Worm (Caenorhabditis elegans) whole organism, young adult: ENCODE data around the gene nhl-2.

ENCODE experiments used
- B0261.1 ChIP-seq: sonication (generic microtip); optimal IDR thresholded peaks from 2 replicates; lab custom pipeline; 2016; ENCODE audit warnings: mild to moderate bottlenecking, missing genetic modification characterization, moderate library complexity, missing compliant biosample characterization
- F22D6.2 ChIP-seq: sonication (generic microtip); optimal IDR thresholded peaks from 2 replicates; lab custom pipeline; 2016; ENCODE audit warnings: mild to moderate bottlenecking, missing genetic modification characterization, missing compliant biosample characterization
- F33H1.4 ChIP-seq: fragments of 200-800 bp; sonication (Bioruptor generic); IDR thresholded peaks from 2 replicates; pipeline ENCODE4 v1.3.6; 2022; ENCODE audit warnings: missing genetic modification reagents, missing genetic modification characterization, missing compliant biosample characterization
- F39B2.1 ChIP-seq: fragments of 200-800 bp; sonication (Bioruptor generic); IDR thresholded peaks from 2 replicates; pipeline ENCODE4 v1.3.6; 2022; ENCODE audit warnings: missing genetic modification reagents, missing genetic modification characterization, missing compliant biosample characterization
- T26A5.8 ChIP-seq: sonication (generic microtip); optimal IDR thresholded peaks from 2 replicates; lab custom pipeline; 2016; ENCODE audit warnings: missing genetic modification characterization, missing compliant biosample characterization
- Y53F4B.3 ChIP-seq: fragments of 200-800 bp; sonication (Bioruptor generic); IDR thresholded peaks from 2 replicates; pipeline ENCODE4 v1.3.6; 2022; ENCODE audit warnings: missing genetic modification reagents, missing genetic modification characterization, missing compliant biosample characterization
- Y56A3A.18 ChIP-seq: fragments of 200-800 bp; sonication (Bioruptor generic); IDR thresholded peaks from 2 replicates; pipeline ENCODE4 v1.3.6; 2022; ENCODE audit warnings: missing genetic modification reagents, missing genetic modification characterization, missing compliant biosample characterization
- Y67H2A.10 ChIP-seq: fragments of 200-800 bp; sonication (Bioruptor generic); conservative IDR thresholded peaks from 2 replicates; pipeline ENCODE4 v1.3.6; 2022; ENCODE audit warnings: missing genetic modification reagents, missing genetic modification characterization, missing compliant biosample characterization
- Y95B8A.8 ChIP-seq: fragments of 200-800 bp; sonication (Bioruptor generic); IDR thresholded peaks from 2 replicates; pipeline ENCODE4 v1.3.6; 2022; ENCODE audit warnings: missing genetic modification reagents, missing genetic modification characterization, missing compliant biosample characterization
- aptf-2 ChIP-seq: fragments of 200-800 bp; sonication (Bioruptor generic); conservative IDR thresholded peaks from 2 replicates; pipeline ENCODE4 v1.3.6; 2022; ENCODE audit warnings: missing genetic modification reagents, missing genetic modification characterization, missing compliant biosample characterization
- athp-1 ChIP-seq: sonication (generic microtip); optimal IDR thresholded peaks from 2 replicates; lab custom pipeline; 2017; ENCODE audit warnings: mild to moderate bottlenecking, missing genetic modification characterization, missing compliant biosample characterization
- attf-3 ChIP-seq: fragments of 200-800 bp; sonication (Bioruptor generic); conservative IDR thresholded peaks from 2 replicates; pipeline ENCODE4 v1.3.6; 2022; ENCODE audit warnings: missing genetic modification reagents, missing genetic modification characterization, missing compliant biosample characterization
- bed-1 ChIP-seq: fragments of 200-800 bp; sonication (Bioruptor generic); IDR thresholded peaks from 2 replicates; pipeline ENCODE4 v1.3.6; 2022; ENCODE audit warnings: missing genetic modification reagents, missing genetic modification characterization, missing compliant biosample characterization
- cebp-2 ChIP-seq: fragments of 200-800 bp; sonication (Bioruptor generic); IDR thresholded peaks from 2 replicates; pipeline ENCODE4 v1.3.6; 2022; ENCODE audit warnings: missing genetic modification characterization, missing compliant biosample characterization
- dpff-1 ChIP-seq: sonication (generic microtip); optimal IDR thresholded peaks from 2 replicates; lab custom pipeline; 2017; ENCODE audit warnings: mild to moderate bottlenecking, missing genetic modification characterization, missing compliant biosample characterization
- egl-18 ChIP-seq: fragments of 200-800 bp; sonication (Bioruptor generic); IDR thresholded peaks from 2 replicates; pipeline ENCODE4 v1.3.6; 2022; ENCODE audit warnings: missing genetic modification reagents, missing genetic modification characterization, missing compliant biosample characterization
- him-1 ChIP-seq: sonication (generic microtip); optimal IDR thresholded peaks from 2 replicates; lab custom pipeline; 2016; ENCODE audit warnings: missing genotype, missing genetic modification reagents, missing genetic modification characterization, missing compliant biosample characterization
- hlh-12 ChIP-seq: sonication (generic microtip); optimal IDR thresholded peaks from 2 replicates; lab custom pipeline; 2016; ENCODE audit warnings: missing genetic modification characterization, missing compliant biosample characterization
- hmg-1.2 ChIP-seq: fragments of 200-800 bp; sonication (Bioruptor generic); IDR thresholded peaks from 2 replicates; pipeline ENCODE4 v1.3.6; 2022; ENCODE audit warnings: missing genetic modification reagents, missing genetic modification characterization, missing compliant biosample characterization
- hmg-20 ChIP-seq: fragments of 200-800 bp; sonication (Bioruptor generic); IDR thresholded peaks from 2 replicates; pipeline ENCODE4 v1.3.6; 2022; ENCODE audit warnings: missing genetic modification reagents, missing genetic modification characterization, missing compliant biosample characterization
- lag-1 ChIP-seq: fragments of 200-800 bp; sonication (Bioruptor generic); IDR thresholded peaks from 2 replicates; pipeline ENCODE4 v1.3.6; 2022; ENCODE audit warnings: missing genetic modification reagents, missing genetic modification characterization, missing compliant biosample characterization
- let-526 ChIP-seq: fragments of 200-800 bp; sonication (Bioruptor generic); IDR thresholded peaks from 2 replicates; pipeline ENCODE4 v1.3.6; 2022; ENCODE audit warnings: missing genetic modification reagents, missing genetic modification characterization, missing compliant biosample characterization
- let-607 ChIP-seq, 2 experiments: fragments of 200-800 bp in 1 of 2; sonication (Bioruptor generic) in 1 of 2; sonication (generic microtip) in 1 of 2; optimal IDR thresholded peaks; 2 replicates each; lab custom pipeline; 2016 to 2018; ENCODE audit warnings: mild to moderate bottlenecking in 2 of 2, missing compliant biosample characterization in 2 of 2, missing genetic modification characterization in 2 of 2, moderate library complexity in 2 of 2, missing genotype in 1 of 2
- lin-40 ChIP-seq: sonication (generic microtip); optimal IDR thresholded peaks from 2 replicates; lab custom pipeline; 2016; ENCODE audit warnings: missing genetic modification characterization, mild to moderate bottlenecking, missing compliant biosample characterization, missing genotype, missing genetic modification reagents
- madf-10 ChIP-seq: sonication (generic microtip); optimal IDR thresholded peaks from 2 replicates; lab custom pipeline; 2016; ENCODE audit warnings: mild to moderate bottlenecking, missing genetic modification characterization, missing compliant biosample characterization
- madf-3 ChIP-seq: fragments of 200-800 bp; sonication (Bioruptor generic); IDR thresholded peaks from 2 replicates; pipeline ENCODE4 v1.3.6; 2022; ENCODE audit warnings: missing genetic modification reagents, missing genetic modification characterization, missing compliant biosample characterization
- madf-6 ChIP-seq: fragments of 200-800 bp; sonication (Bioruptor generic); IDR thresholded peaks from 2 replicates; pipeline ENCODE4 v1.3.6; 2022; ENCODE audit warnings: missing genetic modification reagents, missing genetic modification characterization, missing compliant biosample characterization
- madf-8 ChIP-seq: fragments of 200-800 bp; sonication (Bioruptor generic); conservative IDR thresholded peaks from 2 replicates; pipeline ENCODE4 v1.3.6; 2022; ENCODE audit warnings: missing genetic modification reagents, missing genetic modification characterization, missing compliant biosample characterization
- mel-28 ChIP-seq: sonication (generic microtip); optimal IDR thresholded peaks from 2 replicates; lab custom pipeline; 2016; ENCODE audit warnings: borderline replicate concordance, mild to moderate bottlenecking, missing genetic modification characterization, missing compliant biosample characterization
- nfya-2 ChIP-seq: fragments of 200-800 bp; sonication (Bioruptor generic); IDR thresholded peaks from 2 replicates; pipeline ENCODE4 v1.3.6; 2022; ENCODE audit warnings: missing genetic modification reagents, missing genetic modification characterization, missing compliant biosample characterization
- nhr-27 ChIP-seq: fragments of 200-800 bp; sonication (Bioruptor generic); optimal IDR thresholded peaks from 2 replicates; lab custom pipeline; 2018; ENCODE audit warnings: mild to moderate bottlenecking, missing genetic modification characterization, moderate library complexity, missing compliant biosample characterization
- nhr-80 ChIP-seq: sonication (generic microtip); optimal IDR thresholded peaks from 2 replicates; lab custom pipeline; 2016; ENCODE audit warnings: missing genetic modification characterization, missing compliant biosample characterization
- nhr-90 ChIP-seq: sonication (generic microtip); optimal IDR thresholded peaks from 2 replicates; lab custom pipeline; 2016; ENCODE audit warnings: missing genotype, mild to moderate bottlenecking, missing genetic modification characterization, missing compliant biosample characterization
- pbrm-1 ChIP-seq: fragments of 200-800 bp; sonication (Bioruptor generic); IDR thresholded peaks from 2 replicates; pipeline ENCODE4 v1.3.6; 2022; ENCODE audit warnings: missing genetic modification reagents, missing genetic modification characterization, missing compliant biosample characterization
- pha-4 ChIP-seq: fragments of 150-350 bp; sonication (generic microtip); optimal IDR thresholded peaks from 2 replicates; lab custom pipeline; 2014; ENCODE audit warnings: missing biosample characterization, missing genetic modification reagents, missing genetic modification characterization
- rcor-1 ChIP-seq: fragments of 200-800 bp; sonication (Bioruptor generic); IDR thresholded peaks from 2 replicates; pipeline ENCODE4 v1.3.6; 2022; ENCODE audit warnings: missing genetic modification reagents, missing genetic modification characterization, missing compliant biosample characterization
- rec-8 ChIP-seq, 2 experiments: sonication (generic microtip); optimal IDR thresholded peaks; 2 replicates each; lab custom pipeline; 2016; ENCODE audit warnings: mild to moderate bottlenecking in 2 of 2, missing genetic modification characterization in 2 of 2, missing genetic modification reagents in 2 of 2, missing genotype in 2 of 2, missing biosample characterization in 1 of 2, missing compliant biosample characterization in 1 of 2, moderate library complexity in 1 of 2
- rpc-1 ChIP-seq, 2 experiments: fragments of 150-350 bp in 1 of 2; sonication (generic microtip) in 1 of 2; optimal IDR thresholded peaks; 2 replicates each; lab custom pipeline; 2014 to 2018; ENCODE audit warnings: missing biosample characterization in 1 of 2, missing genetic modification characterization in 1 of 2, missing genetic modification reagents in 1 of 2, missing genotype in 1 of 2
- sdz-38 ChIP-seq: sonication (generic microtip); optimal IDR thresholded peaks from 2 replicates; lab custom pipeline; 2016; ENCODE audit warnings: missing genotype, missing genetic modification characterization, missing compliant biosample characterization
- snpc-3.4 ChIP-seq: sonication (generic microtip); optimal IDR thresholded peaks from 2 replicates; lab custom pipeline; 2017; ENCODE audit warnings: missing genetic modification characterization, mild to moderate bottlenecking, missing compliant biosample characterization, antibody characterized with exemption, moderate library complexity, missing genotype, missing genetic modification reagents
- sptf-2 ChIP-seq: fragments of 200-800 bp; sonication (Bioruptor generic); optimal IDR thresholded peaks from 2 replicates; lab custom pipeline; 2018; ENCODE audit warnings: mild to moderate bottlenecking, missing genetic modification characterization, missing compliant biosample characterization
- tbx-9 ChIP-seq: sonication (generic microtip); optimal IDR thresholded peaks from 2 replicates; lab custom pipeline; 2016; ENCODE audit warnings: borderline replicate concordance, missing genetic modification characterization, inconsistent platforms, missing compliant biosample characterization
- tlf-1 ChIP-seq: fragments of 200-800 bp; sonication (Bioruptor generic); optimal IDR thresholded peaks from 2 replicates; lab custom pipeline; 2018; ENCODE audit warnings: mild to moderate bottlenecking, missing genetic modification characterization, missing compliant biosample characterization
- unc-130 ChIP-seq: sonication (generic microtip); optimal IDR thresholded peaks from 2 replicates; lab custom pipeline; 2016; ENCODE audit warnings: missing genetic modification reagents, missing genetic modification characterization, missing compliant biosample characterization
- unc-62 ChIP-seq: fragments of 150-350 bp; optimal IDR thresholded peaks from 2 replicates; lab custom pipeline; 2014; ENCODE audit warnings: missing biosample characterization, missing genetic modification reagents, missing genetic modification characterization
- zim-3 ChIP-seq: sonication (generic microtip); optimal IDR thresholded peaks from 2 replicates; lab custom pipeline; 2017; ENCODE audit warnings: mild to moderate bottlenecking, missing genetic modification characterization, moderate library complexity, missing compliant biosample characterization
- ztf-18 ChIP-seq: sonication (generic microtip); optimal IDR thresholded peaks from 2 replicates; lab custom pipeline; 2016; ENCODE audit warnings: missing genotype, mild to moderate bottlenecking, missing genetic modification characterization, missing compliant biosample characterization
- ztf-3 ChIP-seq: fragments of 200-800 bp; sonication (Bioruptor generic); optimal IDR thresholded peaks from 2 replicates; lab custom pipeline; 2018; ENCODE audit warnings: mild to moderate bottlenecking, missing genetic modification characterization, missing compliant biosample characterization

Gene nhl-2

ce11 chrIII:4899728-4900127 is 843 bp upstream of the nhl-2 start (continued):
- TF ChIP-seq rec-8 (tag; optimal IDR thresholded peaks at IDR 0.05; lab: Kevin White, UChicago) (no peak), snpc-3.4 (no peak), nfya-2 (GFP tag; lab: Robert Waterston, UW) (no peak), sdz-38 (tag; lab: Kevin White, UChicago) (no peak), nhr-80 (tag; lab: Kevin White, UChicago) (peak; percentile 99), madf-6 (GFP tag; lab: Robert Waterston, UW) (peak; percentile 78), nhr-27 (tag; lab: Kevin White, UChicago) (peak; percentile 80), madf-8 (peak; percentile 47), nhr-90 (peak; percentile 97), tbx-9 (tag; lab: Kevin White, UChicago) (no peak), dpff-1 (tag; lab: Kevin White, UChicago) (peak; percentile 7), Y56A3A.18 (GFP tag; lab: Robert Waterston, UW) (peak; percentile 88), ztf-3 (GFP tag; lab: Kevin White, UChicago) (peak; percentile 98), ztf-18 (peak; percentile 87), hlh-12 (tag; lab: Kevin White, UChicago) (no peak), Y53F4B.3 (no peak), athp-1 (tag; lab: Kevin White, UChicago) (peak; percentile 96), zim-3 (tag; lab: Kevin White, UChicago) (peak; percentile 64), lin-40 (tag; lab: Kevin White, UChicago) (peak; percentile 99), Y67H2A.10 (GFP tag; lab: Robert Waterston, UW) (peak; percentile 89), pbrm-1 (GFP tag; lab: Robert Waterston, UW) (peak; percentile 97), hmg-1.2 (GFP tag; lab: Robert Waterston, UW) (peak; percentile 95), Y95B8A.8 (GFP tag; lab: Robert Waterston, UW) (peak; percentile 96), madf-10 (tag; lab: Kevin White, UChicago) (peak; percentile 95), tlf-1 (GFP tag; lab: Kevin White, UChicago) (peak; percentile 98), sptf-2 (GFP tag; lab: Kevin White, UChicago) (peak; percentile 58), egl-18 (GFP tag; lab: Robert Waterston, UW) (peak; percentile 94), unc-130 (peak; percentile 9), let-607 (tag; optimal IDR thresholded peaks at IDR 0.05; lab: Kevin White, UChicago) (peak; percentile 94 to 95), bed-1 (peak; percentile 86; the same call in 1 of the 2 replicates), cebp-2 (GFP tag; lab: Robert Waterston, UW) (no peak), hmg-20 (peak; percentile 83; the same call in 1 of the 2 replicates), mel-28 (tag; lab: Kevin White, UChicago) (peak; percentile 48), him-1 (tag; lab: Kevin White, UChicago) (no peak), unc-62 (peak; percentile 77), aptf-2 (GFP tag; lab: Robert Waterston, UW) (peak; percentile 73; the same call in 1 of the 2 replicates), lag-1 (GFP tag; lab: Robert Waterston, UW) (peak; percentile 86; the same call in 1 of the 2 replicates), F39B2.1 (no peak), B0261.1 (tag; lab: Kevin White, UChicago) (peak; percentile 37), attf-3 (GFP tag; lab: Robert Waterston, UW) (peak; percentile 76), T26A5.8 (tag; lab: Kevin White, UChicago) (no peak), F33H1.4 (GFP tag; lab: Robert Waterston, UW) (peak; percentile 78), rpc-1 (optimal IDR thresholded peaks at IDR 0.05; lab: Kevin White, UChicago) (no peak), rpc-1 (tag; optimal IDR thresholded peaks at IDR 0.05; lab: Kevin White, UChicago) (no peak), rcor-1 (GFP tag; lab: Robert Waterston, UW) (peak; percentile 96), pha-4 (tag; lab: Kevin White, UChicago) (peak; percentile 84), F22D6.2 (tag; lab: Kevin White, UChicago) (peak; percentile 93), let-526 (GFP tag; lab: Robert Waterston, UW) (peak; percentile 99), madf-3 (peak; percentile 95)
